Worm (Caenorhabditis elegans) whole organism, early embryonic: Measurements from ENCODE around the gene tbc-8.

ENCODE experiments used
- B0310.2 ChIP-seq: sonication (generic microtip); optimal IDR thresholded peaks from 2 replicates; lab custom pipeline; 2016; ENCODE audit warnings: mild to moderate bottlenecking, missing genetic modification characterization, missing compliant biosample characterization
- F13C5.2 ChIP-seq: sonication (generic microtip); optimal IDR thresholded peaks from 2 replicates; lab custom pipeline; 2017; ENCODE audit warnings: mild to moderate bottlenecking, missing genetic modification characterization, inconsistent platforms, missing compliant biosample characterization
- aly-1 ChIP-seq: sonication (generic microtip); optimal IDR thresholded peaks from 2 replicates; lab custom pipeline; 2016; ENCODE audit warnings: missing genetic modification characterization, missing compliant biosample characterization
- ama-1 ChIP-seq: fragments of 150-350 bp; optimal IDR thresholded peaks from 2 replicates; lab custom pipeline; 2014
- ceh-13 ChIP-seq: fragments of 200-800 bp; sonication (Bioruptor generic); optimal IDR thresholded peaks from 2 replicates; lab custom pipeline; 2018; ENCODE audit warnings: mild to moderate bottlenecking, missing genetic modification characterization, missing compliant biosample characterization
- ceh-36 ChIP-seq: sonication (generic microtip); optimal IDR thresholded peaks from 2 replicates; lab custom pipeline; 2016; ENCODE audit warnings: missing genetic modification characterization, inconsistent platforms, missing compliant biosample characterization
- ets-7 ChIP-seq: sonication (generic microtip); optimal IDR thresholded peaks from 2 replicates; lab custom pipeline; 2016; ENCODE audit warnings: missing genotype, missing genetic modification characterization, missing compliant biosample characterization
- flt-1 ChIP-seq: fragments of 200-800 bp; sonication (Bioruptor generic); IDR thresholded peaks from 2 replicates; pipeline ENCODE4 v1.3.6; 2022; ENCODE audit warnings: missing genetic modification characterization, missing compliant biosample characterization
- hmbx-1 ChIP-seq: sonication (generic microtip); optimal IDR thresholded peaks from 2 replicates; lab custom pipeline; 2016; ENCODE audit warnings: mild to moderate bottlenecking, missing genetic modification characterization, missing compliant biosample characterization
- hmg-4 ChIP-seq: fragments of 200-800 bp; sonication (Bioruptor generic); optimal IDR thresholded peaks from 2 replicates; lab custom pipeline; 2018; ENCODE audit warnings: mild to moderate bottlenecking, missing genetic modification characterization, missing compliant biosample characterization
- hnd-1 ChIP-seq: sonication (generic microtip); optimal IDR thresholded peaks from 2 replicates; lab custom pipeline; 2016; ENCODE audit warnings: missing genetic modification characterization, missing compliant biosample characterization
- pes-1 ChIP-seq: fragments of 200-800 bp; sonication (Bioruptor generic); IDR thresholded peaks from 2 replicates; pipeline ENCODE4 v1.3.6; 2022; ENCODE audit warnings: missing genetic modification reagents, missing genetic modification characterization, missing compliant biosample characterization
- scrt-1 ChIP-seq: fragments of 200-800 bp; sonication (Bioruptor generic); IDR thresholded peaks from 2 replicates; pipeline ENCODE4 v1.3.6; 2022; ENCODE audit warnings: missing genetic modification characterization, missing compliant biosample characterization
- tbx-11 ChIP-seq: fragments of 200-800 bp; sonication (Bioruptor generic); IDR thresholded peaks from 2 replicates; pipeline ENCODE4 v1.3.6; 2022; ENCODE audit warnings: missing genetic modification characterization, missing compliant biosample characterization
- tra-4 ChIP-seq: sonication (generic microtip); optimal IDR thresholded peaks from 2 replicates; lab custom pipeline; 2017; ENCODE audit warnings: missing genetic modification characterization, missing compliant biosample characterization

Gene tbc-8

ce11 chrIII:10407198-10407663 lies 42.5 kb downstream of the tbc-8 start, which contains the start of gene hat-1:
TSS of gene hat-1 (minus strand) at chrIII:10407248.
- TF ChIP-seq flt-1 (GFP tag; lab: Robert Waterston, UW) = no peak
- TF ChIP-seq hnd-1 = no peak
- TF ChIP-seq tra-4 (tag; lab: Kevin White, UChicago) = no peak
- no peak for TF ChIP-seq ama-1 (lab: Kevin White, UChicago)
- no peak for TF ChIP-seq aly-1 (tag; lab: Kevin White, UChicago)
- TF ChIP-seq pes-1 (GFP tag; lab: Robert Waterston, UW) = no peak
- TF ChIP-seq B0310.2 = no peak
- no peak for TF ChIP-seq ets-7

ce11 chrIII:10415822-10416221 lies 51.1 kb downstream of the tbc-8 start, which contains the start of gene ymel-1:
TSS of gene ymel-1 (plus strand) at chrIII:10416139.
- TF ChIP-seq hmbx-1 (no peak), hmg-4 (peak; percentile 29), pes-1 (GFP tag; lab: Robert Waterston, UW) (0 out of 2 replicates have a peak, but pooled peaks have one; percentile 14)

- TF ChIP-seq F13C5.2 = no peak
- TF ChIP-seq B0310.2 = no peak
- no peak for TF ChIP-seq tra-4 (tag; lab: Kevin White, UChicago)
- TF ChIP-seq hnd-1 = no peak
- no peak for TF ChIP-seq hmbx-1
- TF ChIP-seq hmg-4 = no peak
- no peak for TF ChIP-seq ceh-36 (tag; lab: Kevin White, UChicago)
- TF ChIP-seq ets-7 = no peak
- no peak for TF ChIP-seq flt-1 (GFP tag; lab: Robert Waterston, UW)
- no peak for TF ChIP-seq pes-1 (GFP tag; lab: Robert Waterston, UW)
- no peak for TF ChIP-seq aly-1 (tag; lab: Kevin White, UChicago)
- no peak for TF ChIP-seq tbx-11 (GFP tag; lab: Robert Waterston, UW)
- TF ChIP-seq scrt-1 (GFP tag; lab: Robert Waterston, UW) = no peak
- no peak for TF ChIP-seq ceh-13 (GFP tag; lab: Kevin White, UChicago)
- no peak for TF ChIP-seq ama-1 (lab: Kevin White, UChicago)
These were observed 56.9 kb downstream of the tbc-8 start for ce11 chrIII:10421680-10422079.
